Fruit fly (Drosophila melanogaster) whole organism, adult: Measurements from ENCODE around the gene Ac78C.

ENCODE experiments used
- CG11617 ChIP-seq: fragments of 200-800 bp; sonication (Bioruptor generic); optimal IDR thresholded peaks from 2 replicates; lab custom pipeline; 2017; ENCODE audit warnings: mild to moderate bottlenecking, missing biosample characterization, missing genetic modification reagents, missing genetic modification characterization
- CG12768 ChIP-seq: fragments of 200-800 bp; sonication (Bioruptor generic); optimal IDR thresholded peaks from 2 replicates; lab custom pipeline; 2017; ENCODE audit warnings: missing biosample characterization, missing genetic modification characterization, mild to moderate bottlenecking, moderate library complexity, missing genetic modification reagents
- CG14711 ChIP-seq: fragments of 200-800 bp; sonication (Bioruptor generic); optimal IDR thresholded peaks from 2 replicates; lab custom pipeline; 2018; ENCODE audit warnings: missing biosample characterization, mild to moderate bottlenecking, missing genetic modification characterization, moderate library complexity
- CG1620 ChIP-seq: fragments of 200-800 bp; sonication (Bioruptor generic); optimal IDR thresholded peaks from 2 replicates; lab custom pipeline; 2016; ENCODE audit warnings: missing biosample characterization, missing genetic modification characterization
- CG5204 ChIP-seq: fragments of 200-800 bp; sonication (Bioruptor generic); optimal IDR thresholded peaks from 2 replicates; lab custom pipeline; 2016; ENCODE audit warnings: missing biosample characterization, missing genetic modification characterization
- CG7045 ChIP-seq: fragments of 200-800 bp; sonication (Bioruptor generic); optimal IDR thresholded peaks from 2 replicates; lab custom pipeline; 2017; ENCODE audit warnings: missing biosample characterization, mild to moderate bottlenecking, missing genetic modification characterization
- Hr96 ChIP-seq: fragments of 200-800 bp; sonication (Bioruptor generic); optimal IDR thresholded peaks from 2 replicates; lab custom pipeline; 2016; ENCODE audit warnings: missing biosample characterization, missing genetic modification characterization
- Mnt ChIP-seq: fragments of 200-800 bp; sonication (Bioruptor generic); optimal IDR thresholded peaks from 2 replicates; lab custom pipeline; 2016; ENCODE audit warnings: missing biosample characterization, mild to moderate bottlenecking, missing genetic modification characterization
- cic ChIP-seq: fragments of 200-800 bp; sonication (Bioruptor generic); optimal IDR thresholded peaks from 2 replicates; lab custom pipeline; 2017; ENCODE audit warnings: missing biosample characterization, mild to moderate bottlenecking, missing genetic modification characterization, moderate library complexity
- ovo ChIP-seq: fragments of 200-800 bp; sonication (Bioruptor generic); optimal IDR thresholded peaks from 2 replicates; lab custom pipeline; 2016; ENCODE audit warnings: missing biosample characterization, missing genetic modification characterization
- pad ChIP-seq: fragments of 200-800 bp; sonication (Bioruptor generic); optimal IDR thresholded peaks from 3 replicates; lab custom pipeline; 2017; ENCODE audit warnings: missing biosample characterization, missing genetic modification characterization, mild to moderate bottlenecking, moderate library complexity, missing genetic modification reagents
- toe ChIP-seq: fragments of 200-800 bp; sonication (Bioruptor generic); optimal IDR thresholded peaks from 2 replicates; lab custom pipeline; 2016; ENCODE audit warnings: missing biosample characterization, missing genetic modification characterization

- TF ChIP-seq CG5204 (GFP tag; lab: Kevin White, UChicago) = no peak
- no peak for TF ChIP-seq cic (GFP tag; lab: Kevin White, UChicago)
- no peak for TF ChIP-seq pad (GFP tag; lab: Kevin White, UChicago)
- no peak for TF ChIP-seq CG14711 (tag; lab: Kevin White, UChicago)
- TF ChIP-seq Mnt (GFP tag; lab: Kevin White, UChicago) = no peak
- TF ChIP-seq CG12768 (GFP tag; lab: Kevin White, UChicago) = no peak
- no peak for TF ChIP-seq Hr96 (GFP tag; lab: Kevin White, UChicago)
- no peak for TF ChIP-seq CG7045 (GFP tag; lab: Kevin White, UChicago)
- TF ChIP-seq CG1620 (GFP tag; lab: Kevin White, UChicago) = no peak
- no peak for TF ChIP-seq ovo (GFP tag; lab: Kevin White, UChicago)
- no peak for TF ChIP-seq CG11617 (GFP tag; lab: Kevin White, UChicago)
- no peak for TF ChIP-seq toe (GFP tag; lab: Kevin White, UChicago)
Measured at dm6 chr3L:21209921-21210532, 38.3 kb upstream of the Ac78C start, which contains the start of the genes CG10510 and CG10508.
